Worm (Caenorhabditis elegans): ENCODE data around the gene stt-3.

ce11 chrIII:6248064-6248687 lies at the start of gene stt-3, which contains the start of gene gen-1:
- no peak for TF ChIP-seq unc-62 (GFP tag; optimal IDR thresholded peaks at IDR 0.05)
- TF ChIP-seq ceh-43 (GFP tag; optimal IDR thresholded peaks at IDR 0.05): no peak
- no peak for TF ChIP-seq elt-3 (tag; optimal IDR thresholded peaks at IDR 0.05)
- TF ChIP-seq nhr-28 (tag; optimal IDR thresholded peaks at IDR 0.05): no peak
